Worm (Caenorhabditis elegans): ENCODE data around the gene ZK809.8.

ZK809.8 gene

DNA sequence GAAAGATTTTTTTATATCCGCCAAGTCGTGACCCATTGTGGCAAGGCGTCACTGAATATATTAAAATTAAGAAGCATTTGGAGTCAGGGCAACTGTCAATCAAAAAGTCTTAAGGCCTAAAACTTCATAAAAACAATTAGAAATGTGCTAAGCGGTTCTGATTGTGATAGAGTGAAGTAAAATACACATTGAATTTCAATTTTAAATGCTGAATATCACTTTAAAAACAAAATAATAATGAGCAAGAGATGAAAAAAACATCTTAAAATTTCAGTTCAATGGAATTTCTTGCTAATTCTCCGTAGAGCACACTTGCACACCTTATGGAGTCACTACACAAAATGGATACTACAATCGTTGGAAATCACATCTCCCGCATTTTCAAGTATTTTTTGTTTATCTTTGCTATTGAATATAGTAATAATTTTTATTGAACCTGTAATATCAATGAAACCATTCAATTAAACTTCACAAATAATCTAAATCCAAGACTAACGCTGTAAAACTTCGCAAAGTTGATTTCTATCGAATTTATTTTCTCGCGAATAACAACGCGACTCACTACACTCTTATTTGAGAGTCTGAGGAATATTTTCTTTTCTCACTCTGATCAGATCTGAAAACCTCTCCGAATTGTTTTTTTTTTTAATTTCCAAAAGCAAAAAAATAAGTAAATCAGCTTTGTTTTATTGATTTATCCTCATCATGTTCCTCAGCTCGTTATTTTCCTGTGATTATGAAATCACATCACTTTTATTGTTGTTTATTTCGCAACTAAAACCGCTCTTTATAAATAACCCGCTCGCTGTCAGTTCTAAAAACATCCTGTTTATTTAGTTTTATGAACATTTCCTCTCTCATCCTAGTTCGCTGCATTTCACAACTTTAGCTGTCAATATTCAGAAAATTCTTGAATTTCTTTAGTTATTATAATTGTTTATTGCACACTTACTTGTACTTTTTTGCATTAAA, 13.1 kb downstream of the ZK809.8 start, which contains the start of gene mars-1 (continued):
- TF ChIP-seq xbp-1 (tag; optimal IDR thresholded peaks at IDR 0.05), result peak; percentile 77
- TF ChIP-seq ceh-88 (GFP tag; IDR thresholded peaks at IDR 0.05), result peak; percentile 60; the same call in 1 of the 2 replicates
- peak; percentile 4 for TF ChIP-seq ztf-4 (tag; optimal IDR thresholded peaks at IDR 0.05)
- TF ChIP-seq ets-5 (GFP tag; IDR thresholded peaks at IDR 0.05), result no peak
- no peak for TF ChIP-seq mab-9 (GFP tag; IDR thresholded peaks at IDR 0.05)
- TF ChIP-seq snpc-4 (tag; optimal IDR thresholded peaks at IDR 0.05), result peak; percentile 17
- TF ChIP-seq tbx-2 (tag; optimal IDR thresholded peaks at IDR 0.05), result peak; percentile 73
- TF ChIP-seq dpl-1 (GFP tag; optimal IDR thresholded peaks at IDR 0.05), result peak; percentile 53 to 63 (median 61)
- no peak for TF ChIP-seq aha-1 (tag; optimal IDR thresholded peaks at IDR 0.05)
- peak; percentile 89 for TF ChIP-seq C16A3.4 (tag; optimal IDR thresholded peaks at IDR 0.05)
- TF ChIP-seq lsy-2 (tag; optimal IDR thresholded peaks at IDR 0.05), result peak; percentile 65 to 88
- no peak for TF ChIP-seq efl-3 (GFP tag; optimal IDR thresholded peaks at IDR 0.05)
- TF ChIP-seq dsc-1 (tag; optimal IDR thresholded peaks at IDR 0.05), result peak; percentile 52
- peak; percentile 51 for TF ChIP-seq nhr-19 (GFP tag; conservative IDR thresholded peaks at IDR 0.05)
- TF ChIP-seq swsn-7 (tag; optimal IDR thresholded peaks at IDR 0.05), result peak; percentile 63
- TF ChIP-seq lin-39 (tag; optimal IDR thresholded peaks at IDR 0.05), result no peak
- TF ChIP-seq pqm-1 (tag; optimal IDR thresholded peaks at IDR 0.05), result no peak
- TF ChIP-seq nhr-71 (tag; optimal IDR thresholded peaks at IDR 0.05), result peak; percentile 89

DNA sequence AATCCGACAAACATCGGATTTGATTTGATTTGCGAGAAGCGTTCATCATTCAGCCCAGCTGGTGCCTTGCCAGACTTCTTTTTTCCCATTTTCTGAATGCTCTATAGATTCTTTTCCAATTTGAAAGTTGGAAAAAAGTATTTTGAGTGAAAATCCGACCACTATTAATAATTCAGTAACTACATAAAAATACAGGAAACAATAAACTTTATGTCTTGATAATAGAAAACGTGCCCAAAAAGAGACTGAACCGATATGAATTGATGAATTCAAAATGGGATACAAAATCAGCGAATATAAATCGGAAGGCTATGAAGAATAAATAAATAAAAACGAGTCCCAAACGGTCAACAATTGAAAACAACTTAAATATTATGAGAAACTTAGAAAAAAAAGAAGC, 17.1 kb downstream of the ZK809.8 start, which contains the start of gene F58B3.4:
TSS of gene F58B3.4 (minus strand) at position 101 of the 400 bp plus-strand sequence.
- no peak for TF ChIP-seq ztf-11 (tag; optimal IDR thresholded peaks at IDR 0.05)
- no peak for TF ChIP-seq ceh-88 (GFP tag; IDR thresholded peaks at IDR 0.05)
- no peak for TF ChIP-seq nhr-28 (tag; optimal IDR thresholded peaks at IDR 0.05)
- no peak for TF ChIP-seq aly-2 (tag; optimal IDR thresholded peaks at IDR 0.05)
- TF ChIP-seq lin-15B (tag; optimal IDR thresholded peaks at IDR 0.05), result no peak
- no peak for TF ChIP-seq nhr-12 (tag; optimal IDR thresholded peaks at IDR 0.05)
- TF ChIP-seq efl-3 (GFP tag; optimal IDR thresholded peaks at IDR 0.05), result no peak
- no peak for TF ChIP-seq C16A3.4 (tag; optimal IDR thresholded peaks at IDR 0.05)
- no peak for TF ChIP-seq ama-1 (optimal IDR thresholded peaks at IDR 0.05)
- TF ChIP-seq C04F5.9 (tag; optimal IDR thresholded peaks at IDR 0.05), result no peak
- TF ChIP-seq pag-3 (tag; optimal IDR thresholded peaks at IDR 0.05; ENCODE audit: borderline replicate concordance, insufficient read depth), result no peak
- TF ChIP-seq ceh-8 (GFP tag; optimal IDR thresholded peaks at IDR 0.05), result no peak
- TF ChIP-seq ztf-4 (tag; optimal IDR thresholded peaks at IDR 0.05), result no peak
- TF ChIP-seq egl-13 (tag; optimal IDR thresholded peaks at IDR 0.05), result no peak
- no peak for TF ChIP-seq fos-1 (tag; optimal IDR thresholded peaks at IDR 0.05)
- no peak for TF ChIP-seq mef-2 (tag; optimal IDR thresholded peaks at IDR 0.05)
- no peak for TF ChIP-seq xbp-1 (tag; optimal IDR thresholded peaks at IDR 0.05)

DNA sequence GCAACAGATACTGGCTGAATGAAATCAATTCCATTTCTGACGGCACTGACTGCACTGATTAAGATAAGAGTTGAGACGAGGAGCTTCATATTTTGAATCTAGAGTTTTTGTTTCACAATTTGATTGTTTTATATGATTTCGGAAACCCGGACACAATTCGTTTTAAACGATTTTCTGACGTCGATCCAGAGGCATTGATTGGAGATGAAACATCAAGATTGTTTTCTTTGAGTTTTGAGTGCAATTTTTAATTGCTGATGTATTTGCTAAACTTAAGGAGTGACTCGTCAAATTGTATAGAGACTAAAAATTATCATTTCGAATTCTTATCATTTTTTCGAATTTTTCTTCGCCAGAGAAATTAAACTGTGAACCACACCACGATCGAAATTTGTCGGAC, 21.0 kb downstream of the ZK809.8 start, which contains the start of gene lys-6:
TSS of gene lys-6 (minus strand) at position 101 of the 400 bp plus-strand sequence.
- TF ChIP-seq efl-1 (optimal IDR thresholded peaks at IDR 0.05) (no peak), efl-1 (GFP tag; optimal IDR thresholded peaks at IDR 0.05 in 1 of 2) (peak in 1 of 2 experiments; percentile 68), ceh-88 (GFP tag; IDR thresholded peaks at IDR 0.05) (no peak), unc-86 (tag; optimal IDR thresholded peaks at IDR 0.05) (no peak), efl-3 (GFP tag; optimal IDR thresholded peaks at IDR 0.05) (no peak)

DNA sequence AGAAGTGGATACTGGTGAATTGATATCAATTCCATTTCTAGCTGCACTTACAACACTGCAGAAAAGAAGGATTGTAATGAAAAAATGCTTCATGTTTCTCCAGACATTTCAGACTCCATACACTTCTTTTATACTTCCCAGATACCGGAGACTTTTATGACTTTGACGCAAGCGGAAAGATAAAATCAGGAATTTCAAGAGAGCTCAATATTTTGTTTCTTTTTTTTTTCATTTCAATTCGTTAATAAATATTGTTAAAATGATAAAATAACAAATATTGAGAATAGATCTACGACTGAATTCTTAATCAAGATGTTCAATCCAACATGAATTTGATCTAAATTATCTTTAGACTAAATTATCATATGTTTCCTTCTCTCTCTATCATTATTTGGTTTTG, 23.4 kb downstream of the ZK809.8 start, which contains the start of gene lys-5:
TSS of gene lys-5 (minus strand) at position 101 of the 400 bp plus-strand sequence.
- no peak for TF ChIP-seq C34B4.2 (tag; optimal IDR thresholded peaks at IDR 0.05)
- TF ChIP-seq ets-5 (GFP tag; IDR thresholded peaks at IDR 0.05), result no peak
- no peak for TF ChIP-seq jun-1 (tag; optimal IDR thresholded peaks at IDR 0.05)
- TF ChIP-seq unc-98 (GFP tag; IDR thresholded peaks at IDR 0.05), result no peak
- TF ChIP-seq hlh-17 (GFP tag; optimal IDR thresholded peaks at IDR 0.05; ENCODE audit: borderline replicate concordance), result no peak
- TF ChIP-seq swsn-7 (tag; optimal IDR thresholded peaks at IDR 0.05), result no peak
- TF ChIP-seq ces-1 (GFP tag; optimal IDR thresholded peaks at IDR 0.05), result no peak
